Fruit fly (Drosophila melanogaster) whole organism, embryonic: ENCODE measurements around the gene dlp.

ENCODE experiments used
- Aef1 ChIP-seq: fragments of 200-800 bp; sonication (Bioruptor generic); IDR thresholded peaks from 3 replicates; pipeline ENCODE4 v1.3.6; 2022; ENCODE audit warnings: missing biosample characterization, missing genetic modification characterization
- CG10209 ChIP-seq: fragments of 200-800 bp; sonication (Bioruptor generic); optimal IDR thresholded peaks from 3 replicates; lab custom pipeline; 2017; ENCODE audit warnings: missing biosample characterization, mild to moderate bottlenecking, missing genetic modification characterization, missing genetic modification reagents
- CG12236 ChIP-seq: fragments of 200-800 bp; sonication (Bioruptor generic); optimal IDR thresholded peaks from 2 replicates; lab custom pipeline; 2016; ENCODE audit warnings: missing biosample characterization, missing genetic modification characterization
- CG13296 ChIP-seq: fragments of 200-800 bp; sonication (Bioruptor generic); optimal IDR thresholded peaks from 3 replicates; lab custom pipeline; 2018; ENCODE audit warnings: missing biosample characterization, mild to moderate bottlenecking, missing genetic modification characterization
- CG14710 ChIP-seq: fragments of 200-800 bp; sonication (Bioruptor generic); optimal IDR thresholded peaks from 3 replicates; lab custom pipeline; 2019; ENCODE audit warnings: missing biosample characterization, mild to moderate bottlenecking, missing genetic modification characterization, moderate library complexity
- CG14860 ChIP-seq: fragments of 200-800 bp; sonication (Bioruptor generic); IDR thresholded peaks from 3 replicates; pipeline ENCODE4 v1.3.6; 2022; ENCODE audit warnings: missing biosample characterization, missing genetic modification characterization; ENCODE audit not compliant: partially characterized antibody
- CG15073 ChIP-seq: fragments of 200-800 bp; sonication (Bioruptor generic); optimal IDR thresholded peaks from 2 replicates; lab custom pipeline; 2016; ENCODE audit warnings: missing biosample characterization, missing genetic modification characterization
- CG15479 ChIP-seq: fragments of 200-800 bp; sonication (Bioruptor generic); optimal IDR thresholded peaks from 3 replicates; lab custom pipeline; 2019; ENCODE audit warnings: missing biosample characterization, mild to moderate bottlenecking, missing genetic modification characterization, moderate library complexity
- CG1603 ChIP-seq: fragments of 200-800 bp; sonication (Bioruptor generic); optimal IDR thresholded peaks from 2 replicates; lab custom pipeline; 2019; ENCODE audit warnings: missing biosample characterization, mild to moderate bottlenecking, missing genetic modification characterization, moderate library complexity
- CG17328 ChIP-seq: fragments of 200-800 bp; sonication (Bioruptor generic); IDR thresholded peaks from 2 replicates; pipeline ENCODE4 v1.3.6; 2022; ENCODE audit warnings: missing biosample characterization, missing genetic modification characterization
- CG18764 ChIP-seq: fragments of 200-800 bp; sonication (Bioruptor generic); optimal IDR thresholded peaks from 3 replicates; lab custom pipeline; 2016; ENCODE audit warnings: missing biosample characterization, missing genetic modification characterization
- CG2120 ChIP-seq: fragments of 200-800 bp; sonication (Bioruptor generic); optimal IDR thresholded peaks from 3 replicates; lab custom pipeline; 2016; ENCODE audit warnings: missing biosample characterization, missing genetic modification characterization
- CG32767 ChIP-seq: fragments of 200-800 bp; sonication (Bioruptor generic); IDR thresholded peaks from 2 replicates; pipeline ENCODE4 v1.3.6; 2022; ENCODE audit warnings: missing biosample characterization, missing genetic modification characterization
- CG3281 ChIP-seq: fragments of 200-800 bp; sonication (Bioruptor generic); optimal IDR thresholded peaks from 3 replicates; lab custom pipeline; 2017; ENCODE audit warnings: missing biosample characterization, mild to moderate bottlenecking, missing genetic modification characterization
- CG4820 ChIP-seq: fragments of 200-800 bp; sonication (Bioruptor generic); optimal IDR thresholded peaks from 3 replicates; lab custom pipeline; 2016; ENCODE audit warnings: missing biosample characterization, missing genetic modification characterization
- CG6272 ChIP-seq: fragments of 200-800 bp; sonication (Bioruptor generic); IDR thresholded peaks from 2 replicates; pipeline ENCODE4 v1.3.6; 2022; ENCODE audit warnings: missing biosample characterization, missing genetic modification characterization
- CG6654 ChIP-seq: fragments of 200-800 bp; sonication (Bioruptor generic); optimal IDR thresholded peaks from 2 replicates; lab custom pipeline; 2017; ENCODE audit warnings: missing biosample characterization, mild to moderate bottlenecking, missing genetic modification characterization
- CG7839 ChIP-seq: fragments of 200-800 bp; sonication (Bioruptor generic); optimal IDR thresholded peaks from 3 replicates; lab custom pipeline; 2018; ENCODE audit warnings: missing biosample characterization, mild to moderate bottlenecking, missing genetic modification characterization, moderate library complexity
- CG8089 ChIP-seq: fragments of 200-800 bp; sonication (Bioruptor generic); optimal IDR thresholded peaks from 3 replicates; lab custom pipeline; 2016; ENCODE audit warnings: missing biosample characterization, missing genetic modification characterization
- CG8281 ChIP-seq: fragments of 200-800 bp; sonication (Bioruptor generic); optimal IDR thresholded peaks from 2 replicates; lab custom pipeline; 2018; ENCODE audit warnings: missing biosample characterization, mild to moderate bottlenecking, missing genetic modification characterization, moderate library complexity
- CG9817 ChIP-seq: fragments of 200-800 bp; sonication (Bioruptor generic); optimal IDR thresholded peaks from 2 replicates; lab custom pipeline; 2018; ENCODE audit warnings: missing biosample characterization, mild to moderate bottlenecking, missing genetic modification characterization, moderate library complexity
- Dad ChIP-seq: fragments of 200-800 bp; sonication (Bioruptor generic); optimal IDR thresholded peaks from 3 replicates; lab custom pipeline; 2016; ENCODE audit warnings: missing biosample characterization, missing genetic modification characterization
- Dbx ChIP-seq: fragments of 200-800 bp; sonication (Bioruptor generic); IDR thresholded peaks from 3 replicates; pipeline ENCODE4 v1.3.6; 2022; ENCODE audit warnings: missing biosample characterization, missing genetic modification characterization
- Dip3 ChIP-seq: fragments of 200-800 bp; sonication (Bioruptor generic); optimal IDR thresholded peaks from 3 replicates; lab custom pipeline; 2016; ENCODE audit warnings: missing biosample characterization, missing genetic modification characterization
- Fer3 ChIP-seq: fragments of 200-800 bp; sonication (Bioruptor generic); optimal IDR thresholded peaks from 2 replicates; lab custom pipeline; 2018; ENCODE audit warnings: missing biosample characterization, mild to moderate bottlenecking, missing genetic modification characterization, moderate library complexity
- H15 ChIP-seq: fragments of 200-800 bp; sonication (Bioruptor generic); IDR thresholded peaks from 3 replicates; pipeline ENCODE4 v1.3.6; 2022; ENCODE audit warnings: missing biosample characterization, missing genetic modification characterization
- HmgD ChIP-seq: fragments of 200-800 bp; sonication (Bioruptor generic); optimal IDR thresholded peaks from 3 replicates; lab custom pipeline; 2016; ENCODE audit warnings: missing biosample characterization, missing genetic modification characterization
- HmgZ ChIP-seq: fragments of 200-800 bp; sonication (Bioruptor generic); optimal IDR thresholded peaks from 2 replicates; lab custom pipeline; 2018; ENCODE audit warnings: missing biosample characterization, mild to moderate bottlenecking, missing genetic modification characterization
- Hr39 ChIP-seq: fragments of >200 bp; optimal IDR thresholded peaks from 2 replicates; lab custom pipeline; 2017
- Hr78 ChIP-seq, 2 experiments: fragments of 200-800 bp in 1 of 2; fragments of >200 bp in 1 of 2; sonication (Bioruptor generic) in 1 of 2; optimal IDR thresholded peaks; 2 replicates each; lab custom pipeline; 2017 to 2019; ENCODE audit warnings: missing biosample characterization in 2 of 2, missing genetic modification characterization in 2 of 2, mild to moderate bottlenecking in 1 of 2, moderate library complexity in 1 of 2
- MBD-R2 ChIP-seq: fragments of 200-800 bp; sonication (Bioruptor generic); IDR thresholded peaks from 2 replicates; pipeline ENCODE4 v1.3.6; 2022; ENCODE audit warnings: missing biosample characterization, missing genetic modification characterization
- Max ChIP-seq: fragments of 200-800 bp; sonication (Bioruptor generic); optimal IDR thresholded peaks from 2 replicates; lab custom pipeline; 2016; ENCODE audit warnings: missing biosample characterization, mild to moderate bottlenecking, missing genetic modification characterization
- Opbp ChIP-seq: fragments of 200-800 bp; sonication (Bioruptor generic); IDR thresholded peaks from 3 replicates; pipeline ENCODE4 v1.3.6; 2022; ENCODE audit warnings: missing biosample characterization, missing genetic modification characterization; ENCODE audit not compliant: partially characterized antibody
- Six4 ChIP-seq: fragments of 200-800 bp; sonication (Bioruptor generic); optimal IDR thresholded peaks from 2 replicates; lab custom pipeline; 2016; ENCODE audit warnings: missing biosample characterization, missing genetic modification characterization
- ac ChIP-seq: fragments of 200-800 bp; sonication (Bioruptor generic); optimal IDR thresholded peaks from 3 replicates; lab custom pipeline; 2017; ENCODE audit warnings: missing biosample characterization, mild to moderate bottlenecking, missing genetic modification characterization
- br ChIP-seq: fragments of >200 bp; optimal IDR thresholded peaks from 2 replicates; lab custom pipeline; 2017
- disco-r ChIP-seq: fragments of 200-800 bp; sonication (Bioruptor generic); optimal IDR thresholded peaks from 2 replicates; lab custom pipeline; 2016; ENCODE audit warnings: missing biosample characterization, missing genetic modification characterization
- fru ChIP-seq: fragments of >200 bp; optimal IDR thresholded peaks from 2 replicates; lab custom pipeline; 2017
- ftz-f1 ChIP-seq: fragments of 200-800 bp; sonication (Bioruptor generic); optimal IDR thresholded peaks from 2 replicates; lab custom pipeline; 2016; ENCODE audit warnings: missing biosample characterization, missing genetic modification characterization
- gce ChIP-seq: fragments of 200-800 bp; sonication (Bioruptor generic); IDR thresholded peaks from 3 replicates; pipeline ENCODE4 v1.3.6; 2022; ENCODE audit warnings: missing biosample characterization, missing genetic modification characterization
- gsb-n ChIP-seq: fragments of 200-800 bp; sonication (Bioruptor generic); optimal IDR thresholded peaks from 3 replicates; lab custom pipeline; 2018; ENCODE audit warnings: missing biosample characterization, mild to moderate bottlenecking, missing genetic modification characterization
- insv ChIP-seq, 2 experiments: fragments of 200-800 bp; sonication (Bioruptor generic); optimal IDR thresholded peaks; 3 replicates each; lab custom pipeline; 2016 to 2018; ENCODE audit warnings: missing biosample characterization in 2 of 2, missing genetic modification characterization in 2 of 2
- kah ChIP-seq: fragments of 200-800 bp; sonication (Bioruptor generic); optimal IDR thresholded peaks from 2 replicates; lab custom pipeline; 2018; ENCODE audit warnings: missing biosample characterization, mild to moderate bottlenecking, missing genetic modification characterization
- nerfin-1 ChIP-seq: fragments of 200-800 bp; sonication (Bioruptor generic); optimal IDR thresholded peaks from 3 replicates; lab custom pipeline; 2019; ENCODE audit warnings: missing biosample characterization, mild to moderate bottlenecking, missing genetic modification characterization, moderate library complexity
- oc ChIP-seq: fragments of 200-800 bp; sonication (Bioruptor generic); optimal IDR thresholded peaks from 2 replicates; lab custom pipeline; 2018; ENCODE audit warnings: missing biosample characterization, mild to moderate bottlenecking, missing genetic modification characterization, moderate library complexity
- otp ChIP-seq: fragments of 200-800 bp; sonication (Bioruptor generic); IDR thresholded peaks from 3 replicates; pipeline ENCODE4, ENCODE4 v1.3.6; 2022; ENCODE audit warnings: missing biosample characterization, missing genetic modification characterization
- sc ChIP-seq, 3 experiments: fragments of >200 bp in 2 of 3; fragments of 200-800 bp in 1 of 3; sonication (Bioruptor generic) in 1 of 3; optimal IDR thresholded peaks; 2 replicates in 2 of 3; 3 replicates in 1 of 3; lab custom pipeline; 2017; ENCODE audit warnings: mild to moderate bottlenecking in 1 of 3, missing biosample characterization in 1 of 3, missing genetic modification characterization in 1 of 3, missing genetic modification reagents in 1 of 3
- stwl ChIP-seq: fragments of 200-800 bp; sonication (Bioruptor generic); optimal IDR thresholded peaks from 3 replicates; lab custom pipeline; 2018; ENCODE audit warnings: missing biosample characterization, mild to moderate bottlenecking, missing genetic modification characterization, moderate library complexity
- sug ChIP-seq: fragments of 200-800 bp; optimal IDR thresholded peaks from 2 replicates; lab custom pipeline; 2019; ENCODE audit warnings: missing biosample characterization, mild to moderate bottlenecking, missing genetic modification characterization, moderate library complexity
- zfh2 ChIP-seq: fragments of 200-800 bp; sonication (Bioruptor generic); optimal IDR thresholded peaks from 2 replicates; lab custom pipeline; 2016; ENCODE audit warnings: missing biosample characterization, missing genetic modification characterization

dlp gene

DNA sequence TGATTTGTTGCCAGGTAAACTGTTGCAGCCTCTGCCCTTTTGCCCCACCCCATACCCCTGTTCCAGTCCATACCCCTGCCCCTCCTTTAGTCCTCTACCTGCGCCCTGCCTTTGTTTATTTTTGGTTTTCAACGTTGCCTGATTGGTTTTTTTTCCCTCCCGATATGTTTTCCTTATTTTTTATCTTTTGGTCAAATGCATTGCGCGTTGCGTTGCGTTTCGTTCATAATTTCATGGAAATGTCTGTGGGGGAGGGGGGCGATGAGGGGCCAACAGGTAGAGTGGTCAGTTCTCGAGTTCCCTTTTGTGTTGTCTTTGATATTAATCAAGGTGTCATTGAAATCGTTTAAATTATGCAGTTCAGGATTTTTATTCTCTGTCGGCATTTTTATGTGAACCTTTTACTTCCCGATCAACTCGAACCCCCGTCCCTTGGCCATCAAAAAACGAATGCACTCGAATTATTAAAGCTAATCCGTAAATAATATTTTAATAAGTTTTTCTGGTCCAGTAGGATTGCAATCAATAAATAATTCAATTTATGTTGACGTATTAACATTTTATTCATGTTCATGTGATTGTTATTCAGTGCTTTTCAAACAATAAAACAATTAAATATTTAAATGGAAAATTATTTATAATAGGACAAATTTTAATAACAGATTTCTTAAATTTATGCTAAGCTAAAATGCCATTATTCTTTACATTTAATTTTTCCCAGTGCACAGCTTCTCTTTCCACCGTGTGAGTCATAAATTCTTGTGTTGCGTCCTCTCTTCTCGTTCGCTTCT, 2.6 kb downstream of the dlp start (continued):
- TF ChIP-seq sc (optimal IDR thresholded peaks at IDR 0.05; lab: Kevin White, UChicago) (no peak), sc (GFP tag; optimal IDR thresholded peaks at IDR 0.05; lab: Kevin White, UChicago) (peak; percentile 72), CG15479 (GFP tag; lab: Kevin White, UChicago) (peak; percentile 95), Dbx (GFP tag; lab: Robert Waterston, UW) (no peak), MBD-R2 (no peak), kah (no peak), Hr78 (GFP tag; optimal IDR thresholded peaks at IDR 0.05; lab: Kevin White, UChicago) (no peak), CG1603 (peak; percentile 40), CG7839 (tag; lab: Kevin White, UChicago) (peak; percentile 80), Fer3 (tag; lab: Kevin White, UChicago) (peak; percentile 27), gce (no peak), sug (tag; lab: Kevin White, UChicago) (no peak), disco-r (no peak), CG6654 (no peak), Six4 (peak; percentile 72), oc (peak; percentile 44), zfh2 (GFP tag; lab: Kevin White, UChicago) (no peak), CG6272 (GFP tag; lab: Robert Waterston, UW) (no peak), CG8281 (tag; lab: Kevin White, UChicago) (no peak), insv (GFP tag; optimal IDR thresholded peaks at IDR 0.05; lab: Kevin White, UChicago) (no peak), ftz-f1 (GFP tag; lab: Kevin White, UChicago) (no peak), CG4820 (peak; percentile 65), CG8089 (GFP tag; lab: Kevin White, UChicago) (no peak), CG14710 (tag; lab: Kevin White, UChicago) (peak; percentile 94), CG12236 (GFP tag; lab: Kevin White, UChicago) (no peak), CG32767 (GFP tag; lab: Robert Waterston, UW) (no peak), CG14860 (GFP tag; lab: Robert Waterston, UW) (no peak), stwl (tag; lab: Kevin White, UChicago) (no peak), CG13296 (no peak), ac (peak; percentile 64), br (no peak), Dip3 (GFP tag; lab: Kevin White, UChicago) (no peak), CG2120 (no peak), CG10209 (GFP tag; lab: Kevin White, UChicago) (peak; percentile 72), Max (GFP tag; lab: Kevin White, UChicago) (peak; percentile 4), nerfin-1 (peak; percentile 69), Opbp (GFP tag; lab: Robert Waterston, UW) (no peak), HmgD (GFP tag; lab: Kevin White, UChicago) (no peak), CG9817 (tag; lab: Kevin White, UChicago) (no peak), Aef1 (GFP tag; lab: Robert Waterston, UW) (no peak), CG18764 (peak; percentile 42), H15 (GFP tag; lab: Robert Waterston, UW) (no peak), gsb-n (tag; lab: Kevin White, UChicago) (peak; percentile 87), CG3281 (GFP tag; lab: Kevin White, UChicago) (no peak), CG17328 (GFP tag; lab: Robert Waterston, UW) (peak; percentile 61), Dad (GFP tag; lab: Kevin White, UChicago) (no peak), fru (no peak), HmgZ (tag; lab: Kevin White, UChicago) (peak; percentile 18), Hr39 (no peak), otp (GFP tag; lab: Robert Waterston, UW) (no peak), CG15073 (no peak)
